Fruit fly (Drosophila melanogaster) S2 (cell line): ENCODE measurements around the gene CG31975.

ENCODE experiments used
- CG8478 ChIP-seq: fragments of >200 bp; optimal IDR thresholded peaks from 2 replicates; lab custom pipeline; 2018
- CTCF ChIP-seq, 2 experiments: fragments of >200 bp; optimal IDR thresholded peaks; 2 replicates each; lab custom pipeline; 2018

DNA sequence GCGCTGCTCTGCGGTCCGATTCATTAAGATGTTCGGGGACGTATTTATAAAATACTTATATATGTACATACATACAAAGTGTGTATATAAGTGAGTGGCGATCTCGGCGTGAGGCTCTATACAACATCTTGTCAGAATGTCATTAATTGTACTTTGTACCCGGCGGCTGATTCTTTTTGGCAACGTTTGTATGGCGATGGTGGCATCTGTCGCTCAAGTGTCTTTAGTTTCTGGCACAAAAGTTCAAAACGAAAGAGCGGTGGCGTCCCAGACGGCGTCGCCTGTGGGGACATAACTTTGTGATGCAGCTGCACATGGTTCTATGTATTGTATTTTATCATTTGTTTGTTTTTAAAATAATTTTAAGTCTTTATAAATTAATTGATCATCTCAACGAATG, 47.8 kb downstream of the CG31975 start:
- no peak for TF ChIP-seq CG8478 (lab: Kevin White, UChicago)
- TF ChIP-seq CTCF (optimal IDR thresholded peaks at IDR 0.05; lab: Kevin White, UChicago), result no peak
